Fruit fly (Drosophila melanogaster) whole organism, wandering third instar larva: ENCODE results near the gene spz5.

ENCODE experiments used
- Abd-B ChIP-seq: fragments of >200 bp; optimal IDR thresholded peaks from 2 replicates; lab custom pipeline; 2017; ENCODE audit warnings: missing biosample characterization, missing genetic modification characterization
- CG32264 ChIP-seq: fragments of 200-800 bp; sonication (Bioruptor generic); optimal IDR thresholded peaks from 2 replicates; lab custom pipeline; 2016; ENCODE audit warnings: missing biosample characterization, missing genetic modification characterization
- CG9705 ChIP-seq: fragments of 200-800 bp; sonication (Bioruptor generic); optimal IDR thresholded peaks from 2 replicates; lab custom pipeline; 2018; ENCODE audit warnings: missing biosample characterization, mild to moderate bottlenecking, missing genetic modification characterization
- CrebA ChIP-seq: fragments of 200-800 bp; sonication (Bioruptor generic); optimal IDR thresholded peaks from 2 replicates; lab custom pipeline; 2016; ENCODE audit warnings: missing biosample characterization, mild to moderate bottlenecking, missing genetic modification characterization, borderline replicate concordance
- Dfd ChIP-seq: fragments of >200 bp; optimal IDR thresholded peaks from 2 replicates; lab custom pipeline; 2017; ENCODE audit warnings: missing biosample characterization, missing genetic modification characterization
- GATAd ChIP-seq: sonication (Bioruptor generic); optimal IDR thresholded peaks from 2 replicates; lab custom pipeline; 2016; ENCODE audit warnings: missing biosample characterization, missing genetic modification characterization
- HLH106 ChIP-seq: fragments of 200-800 bp; optimal IDR thresholded peaks from 3 replicates; lab custom pipeline; 2019; ENCODE audit warnings: missing biosample characterization, mild to moderate bottlenecking, missing genetic modification characterization, moderate library complexity
- Hnf4 ChIP-seq: fragments of 200-800 bp; sonication (Bioruptor generic); optimal IDR thresholded peaks from 2 replicates; lab custom pipeline; 2016; ENCODE audit warnings: missing biosample characterization, mild to moderate bottlenecking, missing genetic modification characterization
- Hr78 ChIP-seq: fragments of >200 bp; optimal IDR thresholded peaks from 2 replicates; lab custom pipeline; 2017; ENCODE audit warnings: missing biosample characterization, missing genetic modification characterization
- Hr83 ChIP-seq: fragments of 200-300 bp; sonication (Bioruptor generic); optimal IDR thresholded peaks from 2 replicates; lab custom pipeline; 2016; ENCODE audit warnings: missing biosample characterization, mild to moderate bottlenecking, missing genetic modification characterization, moderate library complexity; ENCODE audit not compliant: poor library complexity, severe bottlenecking
- Jra ChIP-seq: sonication (Bioruptor generic); optimal IDR thresholded peaks from 2 replicates; lab custom pipeline; 2016; ENCODE audit warnings: missing biosample characterization, missing genetic modification characterization
- Mio ChIP-seq: sonication (Bioruptor generic); optimal IDR thresholded peaks from 2 replicates; lab custom pipeline; 2016; ENCODE audit warnings: missing biosample characterization, missing genetic modification characterization
- Myc ChIP-seq: fragments of >200 bp; optimal IDR thresholded peaks from 2 replicates; lab custom pipeline; 2017
- N ChIP-seq: fragments of >200 bp; optimal IDR thresholded peaks from 2 replicates; lab custom pipeline; 2018; ENCODE audit warnings: missing biosample characterization, missing external identifiers, missing genetic modification characterization
- OdsH ChIP-seq: fragments of 200-800 bp; sonication (Bioruptor generic); optimal IDR thresholded peaks from 2 replicates; lab custom pipeline; 2016; ENCODE audit warnings: missing biosample characterization, mild to moderate bottlenecking, missing genetic modification characterization
- Rel ChIP-seq, 2 experiments: fragments of 200-800 bp; sonication (Bioruptor generic) in 1 of 2; optimal IDR thresholded peaks; 2 replicates in 1 of 2; 3 replicates in 1 of 2; lab custom pipeline; 2016 to 2019; ENCODE audit warnings: mild to moderate bottlenecking in 2 of 2, missing biosample characterization in 2 of 2, missing genetic modification characterization in 2 of 2, moderate library complexity in 1 of 2
- Sp1 ChIP-seq: fragments of 200-800 bp; sonication (Bioruptor generic); optimal IDR thresholded peaks from 3 replicates; lab custom pipeline; 2019; ENCODE audit warnings: missing biosample characterization, mild to moderate bottlenecking, missing genetic modification characterization, moderate library complexity
- br ChIP-seq: fragments of 200-800 bp; sonication (Bioruptor generic); optimal IDR thresholded peaks from 2 replicates; lab custom pipeline; 2016; ENCODE audit warnings: missing biosample characterization, missing genetic modification characterization
- brk ChIP-seq: fragments of 200-800 bp; sonication (Bioruptor generic); optimal IDR thresholded peaks from 2 replicates; lab custom pipeline; 2016; ENCODE audit warnings: missing biosample characterization, mild to moderate bottlenecking, missing genetic modification characterization
- dmrt93B ChIP-seq: fragments of 200-800 bp; sonication (Bioruptor generic); optimal IDR thresholded peaks from 2 replicates; lab custom pipeline; 2018; ENCODE audit warnings: missing biosample characterization, mild to moderate bottlenecking, missing genetic modification characterization
- dsf ChIP-seq: sonication (Bioruptor generic); optimal IDR thresholded peaks from 2 replicates; lab custom pipeline; 2016; ENCODE audit warnings: missing biosample characterization, missing genetic modification characterization, borderline replicate concordance
- ey ChIP-seq: fragments of 200-800 bp; sonication (Bioruptor generic); optimal IDR thresholded peaks from 2 replicates; lab custom pipeline; 2016; ENCODE audit warnings: missing biosample characterization, missing genetic modification characterization
- foxo ChIP-seq, 2 experiments: fragments of 200-800 bp; sonication (Bioruptor generic); optimal IDR thresholded peaks; 2 replicates in 1 of 2; 3 replicates in 1 of 2; lab custom pipeline; 2016 to 2017; ENCODE audit warnings: missing biosample characterization in 2 of 2, missing genetic modification characterization in 2 of 2
- fru ChIP-seq: fragments of 200-800 bp; sonication (Bioruptor generic); optimal IDR thresholded peaks from 3 replicates; lab custom pipeline; 2016; ENCODE audit warnings: missing biosample characterization, mild to moderate bottlenecking, missing genetic modification characterization
- h ChIP-seq: fragments of 200-800 bp; sonication (Bioruptor generic); optimal IDR thresholded peaks from 3 replicates; lab custom pipeline; 2016; ENCODE audit warnings: missing biosample characterization, mild to moderate bottlenecking, missing genetic modification characterization
- jim ChIP-seq: fragments of 175-275, 200-325 bp; sonication (Bioruptor generic); optimal IDR thresholded peaks from 2 replicates; lab custom pipeline; 2016; ENCODE audit warnings: missing biosample characterization, mild to moderate bottlenecking, missing genetic modification characterization
- psq ChIP-seq: fragments of 200-800 bp; sonication (Bioruptor generic); optimal IDR thresholded peaks from 3 replicates; lab custom pipeline; 2017; ENCODE audit warnings: missing biosample characterization, mild to moderate bottlenecking, missing genetic modification characterization, moderate library complexity
- rgr ChIP-seq: fragments of 200-800 bp; sonication (Bioruptor generic); optimal IDR thresholded peaks from 3 replicates; lab custom pipeline; 2016; ENCODE audit warnings: missing biosample characterization, mild to moderate bottlenecking, missing genetic modification characterization
- sv ChIP-seq: fragments of 200-800 bp; sonication (Bioruptor generic); optimal IDR thresholded peaks from 3 replicates; lab custom pipeline; 2016; ENCODE audit warnings: missing biosample characterization, missing genetic modification characterization
- tai ChIP-seq: sonication (Bioruptor generic); optimal IDR thresholded peaks from 2 replicates; lab custom pipeline; 2016; ENCODE audit warnings: missing biosample characterization, missing genetic modification characterization
- usp ChIP-seq: fragments of >200 bp; optimal IDR thresholded peaks from 2 replicates; lab custom pipeline; 2017; ENCODE audit warnings: missing biosample characterization, missing genetic modification characterization
- woc ChIP-seq: sonication (Bioruptor generic); optimal IDR thresholded peaks from 2 replicates; lab custom pipeline; 2016; ENCODE audit warnings: missing biosample characterization, mild to moderate bottlenecking, missing genetic modification characterization

Gene spz5

dm6 chr3L:2851771-2852170, 40.2 kb downstream of the spz5 start:
- TF ChIP-seq Abd-B (GFP tag; lab: Kevin White, UChicago) (no peak), Hnf4 (peak; percentile 75), rgr (GFP tag; lab: Kevin White, UChicago) (peak; percentile 52), psq (GFP tag; lab: Kevin White, UChicago) (peak; percentile 33), CG32264 (GFP tag; lab: Kevin White, UChicago) (no peak), sv (GFP tag; lab: Kevin White, UChicago) (peak; percentile 59), dsf (GFP tag; lab: Kevin White, UChicago) (no peak), brk (GFP tag; lab: Kevin White, UChicago) (peak; percentile 31), HLH106 (tag; lab: Kevin White, UChicago) (peak; percentile 49), foxo (GFP tag; optimal IDR thresholded peaks at IDR 0.05; lab: Kevin White, UChicago) (peak in 1 of 2 experiments; percentile 69), N (GFP tag; lab: Kevin White, UChicago) (no peak), Hr83 (GFP tag; lab: Kevin White, UChicago) (peak; percentile 83), CrebA (GFP tag; lab: Kevin White, UChicago) (no peak), ey (GFP tag; lab: Kevin White, UChicago) (peak; percentile 46), Rel (GFP tag; optimal IDR thresholded peaks at IDR 0.05; lab: Kevin White, UChicago) (no peak), Rel (tag; optimal IDR thresholded peaks at IDR 0.05; lab: Kevin White, UChicago) (peak; percentile 96), h (GFP tag; lab: Kevin White, UChicago) (peak; percentile 51), Hr78 (GFP tag; lab: Kevin White, UChicago) (no peak), fru (GFP tag; lab: Kevin White, UChicago) (peak; percentile 25), tai (GFP tag; lab: Kevin White, UChicago) (peak; percentile 72), Myc (peak; percentile 90), br (GFP tag; lab: Kevin White, UChicago) (peak; percentile 47), jim (no peak), dmrt93B (GFP tag; lab: Kevin White, UChicago) (peak; percentile 26)

dm6 chr3L:2850966-2851365, 41.0 kb downstream of the spz5 start:
- peak; percentile 45 for TF ChIP-seq Rel (GFP tag; optimal IDR thresholded peaks at IDR 0.05; lab: Kevin White, UChicago)
- TF ChIP-seq Rel (tag; optimal IDR thresholded peaks at IDR 0.05; lab: Kevin White, UChicago): no peak
- TF ChIP-seq Hnf4: peak; percentile 64
- TF ChIP-seq psq (GFP tag; lab: Kevin White, UChicago): peak; percentile 59
- no peak for TF ChIP-seq usp (GFP tag; lab: Kevin White, UChicago)
- no peak for TF ChIP-seq Hr78 (GFP tag; lab: Kevin White, UChicago)
- no peak for TF ChIP-seq GATAd
- TF ChIP-seq ey (GFP tag; lab: Kevin White, UChicago): peak; percentile 76
- peak; percentile 47 for TF ChIP-seq Jra (GFP tag; lab: Kevin White, UChicago)
- peak; percentile 15 for TF ChIP-seq CG32264 (GFP tag; lab: Kevin White, UChicago)
- peak; percentile 12 for TF ChIP-seq dmrt93B (GFP tag; lab: Kevin White, UChicago)
- TF ChIP-seq woc (GFP tag; lab: Kevin White, UChicago): peak; percentile 50
- peak; percentile 30 for TF ChIP-seq Hr83 (GFP tag; lab: Kevin White, UChicago)
- TF ChIP-seq Dfd: no peak
- TF ChIP-seq Sp1 (GFP tag; lab: Kevin White, UChicago): peak; percentile 61
- peak; percentile 75 for TF ChIP-seq fru (GFP tag; lab: Kevin White, UChicago)
- TF ChIP-seq br (GFP tag; lab: Kevin White, UChicago): peak; percentile 73
- peak; percentile 70 for TF ChIP-seq OdsH (GFP tag; lab: Kevin White, UChicago)
- TF ChIP-seq CG9705 (GFP tag; lab: Kevin White, UChicago): peak; percentile 13
- peak; percentile 80 for TF ChIP-seq h (GFP tag; lab: Kevin White, UChicago)
- TF ChIP-seq tai (GFP tag; lab: Kevin White, UChicago): no peak
- TF ChIP-seq foxo (GFP tag; optimal IDR thresholded peaks at IDR 0.05; lab: Kevin White, UChicago): peak in 1 of 2 experiments; percentile 78
- peak; percentile 61 for TF ChIP-seq HLH106 (tag; lab: Kevin White, UChicago)
- TF ChIP-seq jim: no peak
- TF ChIP-seq Mio (GFP tag; lab: Kevin White, UChicago): no peak
- no peak for TF ChIP-seq sv (GFP tag; lab: Kevin White, UChicago)
- peak; percentile 55 for TF ChIP-seq brk (GFP tag; lab: Kevin White, UChicago)
- TF ChIP-seq rgr (GFP tag; lab: Kevin White, UChicago): peak; percentile 68

dm6 chr3L:2848940-2849339, 43.0 kb downstream of the spz5 start:
- TF ChIP-seq HLH106 (tag; lab: Kevin White, UChicago) (peak; percentile 44), psq (GFP tag; lab: Kevin White, UChicago) (no peak), foxo (GFP tag; optimal IDR thresholded peaks at IDR 0.05; lab: Kevin White, UChicago) (peak in 1 of 2 experiments; percentile 4), Sp1 (GFP tag; lab: Kevin White, UChicago) (peak; percentile 34)
- TF ChIP-seq, all 38 proteins: peak for 3
